Worm (Caenorhabditis elegans) whole organism, L2 larva: ENCODE measurements around the gene lact-8.

Experiments used
- F13H6.1 ChIP-seq: sonication (generic microtip); optimal IDR thresholded peaks from 2 replicates; lab custom pipeline; 2016; ENCODE audit warnings: missing genetic modification characterization, missing compliant biosample characterization
- R02D3.7 ChIP-seq: fragments of 150-350 bp; optimal IDR thresholded peaks from 2 replicates; lab custom pipeline; 2014; ENCODE audit warnings: missing biosample characterization, missing genetic modification characterization
- Y55F3AM.14 ChIP-seq: fragments of 200-800 bp; sonication (Bioruptor generic); optimal IDR thresholded peaks from 2 replicates; lab custom pipeline; 2018; ENCODE audit warnings: mild to moderate bottlenecking, missing genetic modification characterization, missing compliant biosample characterization
- ZK546.5 ChIP-seq: sonication (generic microtip); optimal IDR thresholded peaks from 2 replicates; lab custom pipeline; 2017; ENCODE audit warnings: missing biosample characterization, missing genetic modification characterization
- aly-2 ChIP-seq: fragments of 150-350 bp; optimal IDR thresholded peaks from 2 replicates; lab custom pipeline; 2014; ENCODE audit warnings: missing biosample characterization, missing genetic modification characterization
- ama-1 ChIP-seq: fragments of 150-350 bp; optimal IDR thresholded peaks from 2 replicates; lab custom pipeline; 2018; ENCODE audit warnings: inconsistent platforms
- blmp-1 ChIP-seq: sonication (generic microtip); optimal IDR thresholded peaks from 2 replicates; lab custom pipeline; 2017; ENCODE audit warnings: missing genetic modification characterization, mild to moderate bottlenecking, missing compliant biosample characterization, antibody characterized with exemption, moderate library complexity; ENCODE audit not compliant: insufficient read depth
- ceh-16 ChIP-seq: fragments of 150-350 bp; optimal IDR thresholded peaks from 2 replicates; lab custom pipeline; 2014; ENCODE audit warnings: missing biosample characterization, missing genetic modification characterization
- ceh-82 ChIP-seq: fragments of 150-350 bp; optimal IDR thresholded peaks from 2 replicates; lab custom pipeline; 2014; ENCODE audit warnings: missing biosample characterization, missing genetic modification characterization
- crh-2 ChIP-seq: sonication (generic microtip); optimal IDR thresholded peaks from 2 replicates; lab custom pipeline; 2017; ENCODE audit warnings: missing biosample characterization, missing genetic modification characterization
- dmd-4 ChIP-seq: sonication (generic microtip); optimal IDR thresholded peaks from 2 replicates; lab custom pipeline; 2017; ENCODE audit warnings: missing biosample characterization, missing genetic modification characterization
- egl-27 ChIP-seq: sonication (generic microtip); optimal IDR thresholded peaks from 3 replicates; lab custom pipeline; 2017; ENCODE audit warnings: missing biosample characterization, missing genetic modification reagents, missing genetic modification characterization
- elt-3 ChIP-seq: sonication (generic microtip); optimal IDR thresholded peaks from 2 replicates; lab custom pipeline; 2017; ENCODE audit warnings: missing biosample characterization, missing genetic modification characterization
- gmeb-1 ChIP-seq: fragments of 150-350 bp; optimal IDR thresholded peaks from 2 replicates; lab custom pipeline; 2014; ENCODE audit warnings: missing biosample characterization, missing genetic modification characterization
- lin-13 ChIP-seq: fragments of 150-350 bp; optimal IDR thresholded peaks from 2 replicates; lab custom pipeline; 2014; ENCODE audit warnings: missing biosample characterization, missing genetic modification reagents, missing genetic modification characterization
- lin-39 ChIP-seq: fragments of 150-350 bp; optimal IDR thresholded peaks from 2 replicates; lab custom pipeline; 2014; ENCODE audit warnings: missing biosample characterization, missing genetic modification reagents, missing genetic modification characterization
- lsy-2 ChIP-seq, 2 experiments: fragments of 150-350 bp in 1 of 2; sonication (generic microtip) in 1 of 2; optimal IDR thresholded peaks; 2 replicates each; lab custom pipeline; 2014 to 2017; ENCODE audit warnings: missing biosample characterization in 2 of 2, missing genetic modification characterization in 2 of 2
- mab-5 ChIP-seq: fragments of 150-350 bp; optimal IDR thresholded peaks from 2 replicates; lab custom pipeline; 2014; ENCODE audit warnings: missing biosample characterization, missing genetic modification characterization
- mbf-1 ChIP-seq: sonication (generic microtip); optimal IDR thresholded peaks from 2 replicates; lab custom pipeline; 2017; ENCODE audit warnings: missing biosample characterization, missing genetic modification characterization
- mdl-1 ChIP-seq, 2 experiments: fragments of 150-350 bp in 1 of 2; sonication (generic microtip) in 1 of 2; optimal IDR thresholded peaks; 2 replicates each; lab custom pipeline; 2017; ENCODE audit warnings: missing biosample characterization in 2 of 2, missing genetic modification characterization in 2 of 2
- nhr-10 ChIP-seq: sonication (generic microtip); optimal IDR thresholded peaks from 2 replicates; lab custom pipeline; 2017; ENCODE audit warnings: missing biosample characterization, missing genetic modification characterization
- nhr-11 ChIP-seq: fragments of 150-350 bp; optimal IDR thresholded peaks from 2 replicates; lab custom pipeline; 2014; ENCODE audit warnings: missing biosample characterization, missing genetic modification characterization
- nhr-12 ChIP-seq: fragments of 150-350 bp; optimal IDR thresholded peaks from 2 replicates; lab custom pipeline; 2014; ENCODE audit warnings: missing biosample characterization, missing genetic modification characterization
- nhr-129 ChIP-seq: fragments of 150-350 bp; optimal IDR thresholded peaks from 2 replicates; lab custom pipeline; 2014; ENCODE audit warnings: missing biosample characterization, missing genetic modification characterization
- nhr-21 ChIP-seq: fragments of 150-350 bp; optimal IDR thresholded peaks from 2 replicates; lab custom pipeline; 2014; ENCODE audit warnings: missing biosample characterization, missing genetic modification characterization
- nhr-23 ChIP-seq: fragments of 150-350 bp; optimal IDR thresholded peaks from 2 replicates; lab custom pipeline; 2014; ENCODE audit warnings: missing biosample characterization, missing genetic modification reagents, missing genetic modification characterization
- nhr-6 ChIP-seq: fragments of 150-350 bp; optimal IDR thresholded peaks from 2 replicates; lab custom pipeline; 2014; ENCODE audit warnings: missing biosample characterization, missing genetic modification characterization
- nhr-77 ChIP-seq: fragments of 150-350 bp; optimal IDR thresholded peaks from 2 replicates; lab custom pipeline; 2014; ENCODE audit warnings: missing biosample characterization, missing genetic modification characterization
- peb-1 ChIP-seq: fragments of 150-350 bp; optimal IDR thresholded peaks from 2 replicates; lab custom pipeline; 2014; ENCODE audit warnings: missing biosample characterization, missing genetic modification characterization
- sem-4 ChIP-seq: fragments of 150-350 bp; optimal IDR thresholded peaks from 2 replicates; lab custom pipeline; 2014; ENCODE audit warnings: missing biosample characterization, missing genetic modification reagents, missing genetic modification characterization
- skn-1 ChIP-seq: sonication (generic microtip); optimal IDR thresholded peaks from 2 replicates; lab custom pipeline; 2017; ENCODE audit warnings: missing biosample characterization, missing genetic modification characterization
- sma-3 ChIP-seq: sonication (generic microtip); optimal IDR thresholded peaks from 2 replicates; lab custom pipeline; 2016; ENCODE audit warnings: missing genetic modification reagents, missing genetic modification characterization, missing compliant biosample characterization
- sma-9 ChIP-seq, 2 experiments: fragments of 150-350 bp in 1 of 2; sonication (generic microtip) in 1 of 2; optimal IDR thresholded peaks; 2 replicates each; lab custom pipeline; 2014 to 2016; ENCODE audit warnings: missing genetic modification characterization in 2 of 2, mild to moderate bottlenecking in 1 of 2, missing biosample characterization in 1 of 2, missing compliant biosample characterization in 1 of 2, missing genetic modification reagents in 1 of 2, moderate library complexity in 1 of 2
- snpc-4 ChIP-seq: fragments of 150-350 bp; optimal IDR thresholded peaks from 2 replicates; lab custom pipeline; 2014; ENCODE audit warnings: missing biosample characterization, missing genetic modification characterization
- unc-39 ChIP-seq: fragments of 150-350 bp; optimal IDR thresholded peaks from 2 replicates; lab custom pipeline; 2014; ENCODE audit warnings: missing biosample characterization, missing genetic modification characterization
- unc-55 ChIP-seq: fragments of 150-350 bp; sonication (generic microtip); optimal IDR thresholded peaks from 3 replicates; lab custom pipeline; 2014; ENCODE audit warnings: missing biosample characterization, missing genetic modification reagents, missing genetic modification characterization
- zag-1 ChIP-seq: fragments of 150-350 bp; optimal IDR thresholded peaks from 2 replicates; lab custom pipeline; 2014; ENCODE audit warnings: missing biosample characterization, missing genetic modification characterization
- ztf-11 ChIP-seq: sonication (generic microtip); optimal IDR thresholded peaks from 2 replicates; lab custom pipeline; 2017; ENCODE audit warnings: missing biosample characterization, missing genetic modification characterization
- ztf-4 ChIP-seq: fragments of 150-350 bp; optimal IDR thresholded peaks from 2 replicates; lab custom pipeline; 2014; ENCODE audit warnings: missing biosample characterization, missing genetic modification characterization

The lact-8 gene

DNA sequence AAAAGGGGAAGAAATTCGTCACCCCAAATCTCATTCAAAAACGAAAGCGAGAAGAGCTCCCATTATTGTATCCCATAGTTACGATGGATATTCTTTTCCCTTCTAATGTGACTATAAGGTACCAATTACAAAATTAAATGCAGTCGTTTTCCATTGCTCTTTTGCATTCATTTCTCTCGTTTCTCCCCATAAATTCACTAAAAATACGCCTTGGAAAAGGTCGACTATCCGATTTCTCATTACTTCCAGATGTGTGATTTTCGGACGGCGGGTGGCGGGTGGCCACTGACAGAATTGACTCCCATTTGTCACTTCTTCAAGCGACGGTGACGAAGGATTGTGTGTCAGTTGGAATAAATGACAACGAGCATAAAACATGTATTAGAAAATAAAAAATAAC, 40.1 kb upstream of the lact-8 start:
- TF ChIP-seq elt-3 (tag; lab: Kevin White, UChicago) (no peak), R02D3.7 (tag; lab: Kevin White, UChicago) (no peak), lsy-2 (tag; optimal IDR thresholded peaks at IDR 0.05; lab: Kevin White, UChicago) (no peak), nhr-10 (tag; lab: Kevin White, UChicago) (no peak), ceh-16 (tag; lab: Kevin White, UChicago) (no peak), egl-27 (tag; lab: Kevin White, UChicago) (no peak), ceh-82 (tag; lab: Kevin White, UChicago) (no peak), skn-1 (tag; lab: Kevin White, UChicago) (no peak), dmd-4 (no peak), lin-13 (GFP tag; lab: Kevin White, UChicago) (no peak), nhr-6 (no peak), aly-2 (tag; lab: Kevin White, UChicago) (no peak), unc-39 (tag; lab: Kevin White, UChicago) (no peak), nhr-11 (tag; lab: Kevin White, UChicago) (no peak), ZK546.5 (tag; lab: Kevin White, UChicago) (no peak), blmp-1 (tag; lab: Kevin White, UChicago) (no peak), Y55F3AM.14 (GFP tag; lab: Kevin White, UChicago) (no peak)

DNA sequence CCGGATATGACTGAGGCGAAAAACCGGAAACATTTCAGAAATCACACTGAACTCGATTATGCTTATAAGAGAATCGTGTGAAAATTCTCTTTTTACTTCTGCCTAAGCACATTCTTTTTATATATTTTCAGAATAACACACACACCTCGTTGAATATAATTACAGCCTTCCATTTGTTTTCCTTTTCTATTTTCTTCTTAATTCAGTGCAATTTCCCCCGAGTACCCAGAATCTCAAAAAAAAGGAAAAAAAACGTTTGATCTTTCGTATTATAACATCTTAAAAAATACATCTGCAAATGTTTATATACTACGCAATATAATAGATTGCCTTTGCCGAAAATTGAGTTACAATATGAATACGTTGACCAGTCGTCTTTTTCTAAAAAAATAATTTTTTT, 38.4 kb upstream of the lact-8 start:
- no peak for TF ChIP-seq sem-4 (tag; lab: Kevin White, UChicago)
- TF ChIP-seq nhr-21 (tag; lab: Kevin White, UChicago), result no peak
- TF ChIP-seq F13H6.1 (tag; lab: Kevin White, UChicago), result no peak
- TF ChIP-seq unc-39 (tag; lab: Kevin White, UChicago), result no peak
- no peak for TF ChIP-seq nhr-77 (tag; lab: Kevin White, UChicago)
- TF ChIP-seq sma-9 (GFP tag; optimal IDR thresholded peaks at IDR 0.05; lab: Kevin White, UChicago), result no peak
- no peak for TF ChIP-seq sma-9 (tag; optimal IDR thresholded peaks at IDR 0.05; lab: Kevin White, UChicago)
- TF ChIP-seq nhr-6, result no peak
- no peak for TF ChIP-seq sma-3 (GFP tag; lab: Kevin White, UChicago)
- TF ChIP-seq Y55F3AM.14 (GFP tag; lab: Kevin White, UChicago), result no peak
- TF ChIP-seq nhr-10 (tag; lab: Kevin White, UChicago), result no peak
- TF ChIP-seq gmeb-1 (tag; lab: Kevin White, UChicago), result no peak
- no peak for TF ChIP-seq nhr-12
- TF ChIP-seq ztf-11 (tag; lab: Kevin White, UChicago), result no peak
- TF ChIP-seq R02D3.7 (tag; lab: Kevin White, UChicago), result no peak
- no peak for TF ChIP-seq ztf-4
- TF ChIP-seq unc-55 (GFP tag; lab: Kevin White, UChicago), result no peak
- no peak for TF ChIP-seq aly-2 (tag; lab: Kevin White, UChicago)
- no peak for TF ChIP-seq mbf-1
- TF ChIP-seq mdl-1 (tag; optimal IDR thresholded peaks at IDR 0.05; lab: Kevin White, UChicago), result no peak

DNA sequence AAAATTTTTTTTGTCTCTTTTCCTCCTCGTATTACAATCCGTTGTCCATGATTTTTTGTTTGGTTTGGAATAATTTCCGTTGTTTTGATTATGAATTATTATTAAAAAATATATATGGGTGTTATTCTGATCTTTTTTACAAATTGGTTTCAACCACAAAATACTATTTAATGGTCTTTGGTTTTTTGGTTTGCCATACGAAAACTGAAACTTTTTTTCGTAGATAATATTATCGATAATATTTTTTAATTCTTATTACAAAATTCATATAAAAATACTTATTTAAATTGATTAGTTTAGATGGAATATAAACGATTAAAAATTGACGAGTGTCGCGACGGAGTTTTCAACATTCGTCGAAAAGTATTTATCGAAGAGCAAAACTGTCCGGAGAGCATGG, 33.8 kb upstream of the lact-8 start, which contains the start of gene jmjd-5:
jmjd-5 (plus strand) TSS at position 301 of the 400 bp plus-strand sequence.
- TF ChIP-seq nhr-6 (no peak), lin-13 (GFP tag; lab: Kevin White, UChicago) (no peak), snpc-4 (tag; lab: Kevin White, UChicago) (no peak), lin-39 (tag; lab: Kevin White, UChicago) (no peak), ceh-82 (tag; lab: Kevin White, UChicago) (no peak), egl-27 (tag; lab: Kevin White, UChicago) (no peak)

DNA sequence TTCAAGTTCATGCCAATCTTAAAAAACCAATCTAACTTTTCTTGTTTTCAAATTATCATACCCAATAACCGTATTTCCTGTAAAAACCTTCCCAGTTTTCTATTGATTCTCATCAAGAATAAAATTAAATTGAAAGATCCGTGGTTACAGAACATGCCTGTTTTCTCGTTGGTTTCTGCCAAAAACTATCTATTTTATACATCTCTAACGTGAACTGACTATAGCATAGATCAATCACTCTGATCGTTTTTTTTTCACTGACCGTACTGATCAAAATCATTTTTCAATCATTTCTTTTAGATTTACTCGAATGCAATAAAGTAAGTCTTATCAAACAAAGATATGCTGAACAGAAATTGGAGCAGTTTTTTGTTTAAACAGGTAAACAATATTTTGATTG, 31.5 kb upstream of the lact-8 start, which contains the start of gene C06H2.2:
C06H2.2 (plus strand) TSS at position 301 of the 400 bp plus-strand sequence.
- TF ChIP-seq elt-3 (tag; lab: Kevin White, UChicago) (no peak), lin-13 (GFP tag; lab: Kevin White, UChicago) (no peak), zag-1 (tag; lab: Kevin White, UChicago) (no peak), crh-2 (tag; lab: Kevin White, UChicago) (no peak), egl-27 (tag; lab: Kevin White, UChicago) (no peak), peb-1 (tag; lab: Kevin White, UChicago) (no peak), mab-5 (tag; lab: Kevin White, UChicago) (no peak), nhr-23 (tag; lab: Kevin White, UChicago) (no peak), ceh-82 (tag; lab: Kevin White, UChicago) (no peak), F13H6.1 (tag; lab: Kevin White, UChicago) (no peak), blmp-1 (tag; lab: Kevin White, UChicago) (no peak), ztf-11 (tag; lab: Kevin White, UChicago) (no peak), ceh-16 (tag; lab: Kevin White, UChicago) (no peak), unc-39 (tag; lab: Kevin White, UChicago) (no peak), sem-4 (tag; lab: Kevin White, UChicago) (no peak), ZK546.5 (tag; lab: Kevin White, UChicago) (no peak), nhr-21 (tag; lab: Kevin White, UChicago) (no peak), lsy-2 (tag; optimal IDR thresholded peaks at IDR 0.05; lab: Kevin White, UChicago) (no peak), ama-1 (lab: Kevin White, UChicago) (no peak), nhr-129 (tag; lab: Kevin White, UChicago) (no peak)
